Fruit fly (Drosophila melanogaster) whole organism, embryonic: Measurements from ENCODE around the gene Rbf.

Experiments used
- Atf-2 ChIP-seq: fragments of 200-800 bp; sonication (Bioruptor generic); optimal IDR thresholded peaks from 2 replicates; lab custom pipeline; 2016; ENCODE audit warnings: missing biosample characterization, missing genetic modification characterization
- B-H1 ChIP-seq: fragments of 200-800 bp; sonication (Bioruptor generic); IDR thresholded peaks from 3 replicates; pipeline ENCODE4 v1.3.6; 2022; ENCODE audit warnings: missing biosample characterization, missing genetic modification characterization
- B-H2 ChIP-seq: fragments of 200-800 bp; sonication (Bioruptor generic); optimal IDR thresholded peaks from 2 replicates; lab custom pipeline; 2018; ENCODE audit warnings: missing biosample characterization, mild to moderate bottlenecking, missing genetic modification characterization
- BEAF-32 ChIP-seq: fragments of 200-800 bp; sonication (Bioruptor generic); optimal IDR thresholded peaks from 3 replicates; lab custom pipeline; 2017; ENCODE audit warnings: missing biosample characterization, missing genetic modification characterization, mild to moderate bottlenecking, moderate library complexity, missing genetic modification reagents
- CG10366 ChIP-seq: fragments of 200-800 bp; sonication (Bioruptor generic); IDR thresholded peaks from 2 replicates; pipeline ENCODE4 v1.3.6; 2022; ENCODE audit warnings: missing biosample characterization, missing genetic modification characterization
- CG10431 ChIP-seq: fragments of 200-800 bp; sonication (Bioruptor generic); optimal IDR thresholded peaks from 3 replicates; lab custom pipeline; 2018; ENCODE audit warnings: missing biosample characterization, mild to moderate bottlenecking, missing genetic modification characterization
- CG10979 ChIP-seq: fragments of 200-800 bp; sonication (Bioruptor generic); optimal IDR thresholded peaks from 2 replicates; lab custom pipeline; 2018; ENCODE audit warnings: missing biosample characterization, mild to moderate bottlenecking, missing genetic modification characterization, moderate library complexity
- CG14667 ChIP-seq: fragments of 200-800 bp; sonication (Bioruptor generic); IDR thresholded peaks from 2 replicates; pipeline ENCODE4 v1.3.6; 2022; ENCODE audit warnings: missing biosample characterization, missing genetic modification characterization
- CG1529 ChIP-seq: fragments of 200-800 bp; sonication (Bioruptor generic); optimal IDR thresholded peaks from 3 replicates; lab custom pipeline; 2018; ENCODE audit warnings: missing biosample characterization, missing genetic modification characterization
- CG15601 ChIP-seq: fragments of 200-800 bp; sonication (Bioruptor generic); optimal IDR thresholded peaks from 3 replicates; lab custom pipeline; 2019; ENCODE audit warnings: missing biosample characterization, mild to moderate bottlenecking, missing genetic modification characterization, moderate library complexity
- CG15696 ChIP-seq: fragments of 200-800 bp; sonication (Bioruptor generic); optimal IDR thresholded peaks from 2 replicates; lab custom pipeline; 2019; ENCODE audit warnings: missing biosample characterization, mild to moderate bottlenecking, missing genetic modification characterization, moderate library complexity
- CG18476 ChIP-seq: fragments of 200-800 bp; sonication (Bioruptor generic); optimal IDR thresholded peaks from 2 replicates; lab custom pipeline; 2016; ENCODE audit warnings: missing biosample characterization, mild to moderate bottlenecking, missing genetic modification characterization
- CG2678 ChIP-seq: fragments of 200-800 bp; sonication (Bioruptor generic); optimal IDR thresholded peaks from 3 replicates; lab custom pipeline; 2019; ENCODE audit warnings: missing biosample characterization, mild to moderate bottlenecking, missing genetic modification characterization, moderate library complexity
- CG34224 ChIP-seq: fragments of 200-800 bp; sonication (Bioruptor generic); IDR thresholded peaks from 3 replicates; pipeline ENCODE4 v1.3.6; 2022; ENCODE audit warnings: missing biosample characterization, missing genetic modification characterization; ENCODE audit not compliant: partially characterized antibody
- CG4282 ChIP-seq: fragments of 200-800 bp; sonication (Bioruptor generic); optimal IDR thresholded peaks from 2 replicates; lab custom pipeline; 2016; ENCODE audit warnings: missing biosample characterization, missing genetic modification characterization
- CG5180 ChIP-seq: fragments of 200-800 bp; sonication (Bioruptor generic); optimal IDR thresholded peaks from 3 replicates; lab custom pipeline; 2017; ENCODE audit warnings: missing biosample characterization, missing genetic modification characterization, mild to moderate bottlenecking, moderate library complexity, missing genetic modification reagents
- CG7839 ChIP-seq: fragments of 200-800 bp; sonication (Bioruptor generic); optimal IDR thresholded peaks from 3 replicates; lab custom pipeline; 2018; ENCODE audit warnings: missing biosample characterization, mild to moderate bottlenecking, missing genetic modification characterization, moderate library complexity
- Camta ChIP-seq: fragments of 200-800 bp; sonication (Bioruptor generic); optimal IDR thresholded peaks from 2 replicates; lab custom pipeline; 2016; ENCODE audit warnings: missing biosample characterization, missing genetic modification characterization
- D19B ChIP-seq: fragments of 200-800 bp; sonication (Bioruptor generic); optimal IDR thresholded peaks from 2 replicates; lab custom pipeline; 2017; ENCODE audit warnings: missing biosample characterization, mild to moderate bottlenecking, missing genetic modification characterization
- Dad ChIP-seq: fragments of 200-800 bp; sonication (Bioruptor generic); optimal IDR thresholded peaks from 3 replicates; lab custom pipeline; 2016; ENCODE audit warnings: missing biosample characterization, missing genetic modification characterization
- Deaf1 ChIP-seq: fragments of 200-800 bp; optimal IDR thresholded peaks from 3 replicates; lab custom pipeline; 2019; ENCODE audit warnings: missing biosample characterization, mild to moderate bottlenecking, missing genetic modification characterization, moderate library complexity
- Dfd ChIP-seq, 2 experiments: fragments of >200 bp; optimal IDR thresholded peaks; 2 replicates each; lab custom pipeline; 2017; ENCODE audit warnings: missing biosample characterization in 2 of 2, missing genetic modification characterization in 2 of 2
- E2f2 ChIP-seq: fragments of 200-800 bp; sonication (Bioruptor generic); IDR thresholded peaks from 2 replicates; pipeline ENCODE4 v1.3.6; 2022; ENCODE audit warnings: missing biosample characterization, missing genetic modification characterization
- Jarid2 ChIP-seq: fragments of 200-800 bp; sonication (Bioruptor generic); optimal IDR thresholded peaks from 3 replicates; lab custom pipeline; 2017; ENCODE audit warnings: mild to moderate bottlenecking, missing biosample characterization, missing genetic modification reagents, missing genetic modification characterization
- Med ChIP-seq: fragments of 200-800 bp; sonication (Bioruptor generic); peaks from one replicate; lab custom pipeline; 2016; ENCODE audit warnings: missing biosample characterization, missing genetic modification characterization, mild to moderate bottlenecking, inconsistent platforms, moderate library complexity
- Pdp1 ChIP-seq, 2 experiments: fragments of 200-800 bp; sonication (Bioruptor generic); optimal IDR thresholded peaks; 3 replicates each; lab custom pipeline; 2016; ENCODE audit warnings: missing biosample characterization in 2 of 2, missing genetic modification characterization in 2 of 2, mild to moderate bottlenecking in 1 of 2, moderate library complexity in 1 of 2
- Ptx1 ChIP-seq: fragments of 200-800 bp; sonication (Bioruptor generic); IDR thresholded peaks from 2 replicates; pipeline ENCODE4 v1.3.6; 2022; ENCODE audit warnings: missing biosample characterization, missing genetic modification characterization
- Stat92E ChIP-seq, 3 experiments: fragments of >200 bp in 2 of 3; fragments of 200-800 bp in 1 of 3; sonication (Bioruptor generic) in 1 of 3; optimal IDR thresholded peaks; 2 replicates each; lab custom pipeline; 2017 to 2019; ENCODE audit warnings: missing biosample characterization in 3 of 3, missing genetic modification characterization in 3 of 3, mild to moderate bottlenecking in 1 of 3, moderate library complexity in 1 of 3
- ara ChIP-seq: fragments of 200-800 bp; sonication (Bioruptor generic); IDR thresholded peaks from 2 replicates; pipeline ENCODE4 v1.3.6; 2022; ENCODE audit warnings: missing biosample characterization, missing genetic modification characterization
- bbx ChIP-seq: fragments of 200-800 bp; sonication (Bioruptor generic); IDR thresholded peaks from 2 replicates; pipeline ENCODE4 v1.3.6; 2022; ENCODE audit warnings: missing biosample characterization, missing genetic modification characterization; ENCODE audit not compliant: partially characterized antibody
- crp ChIP-seq, 2 experiments: fragments of 200-800 bp; sonication (Bioruptor generic); optimal IDR thresholded peaks; 2 replicates in 1 of 2; 3 replicates in 1 of 2; lab custom pipeline; 2017; ENCODE audit warnings: missing biosample characterization in 2 of 2, missing genetic modification characterization in 2 of 2, mild to moderate bottlenecking in 1 of 2, moderate library complexity in 1 of 2
- dm ChIP-seq: fragments of 200-800 bp; sonication (Bioruptor generic); optimal IDR thresholded peaks from 3 replicates; lab custom pipeline; 2016; ENCODE audit warnings: missing biosample characterization, missing genetic modification characterization
- gem ChIP-seq: fragments of 200-800 bp; sonication (Bioruptor generic); optimal IDR thresholded peaks from 2 replicates; lab custom pipeline; 2019; ENCODE audit warnings: missing biosample characterization, mild to moderate bottlenecking, missing genetic modification characterization, moderate library complexity
- insv ChIP-seq, 2 experiments: fragments of 200-800 bp; sonication (Bioruptor generic); optimal IDR thresholded peaks; 3 replicates each; lab custom pipeline; 2016 to 2018; ENCODE audit warnings: missing biosample characterization in 2 of 2, missing genetic modification characterization in 2 of 2
- inv ChIP-seq: fragments of 200-800 bp; sonication (Bioruptor generic); IDR thresholded peaks from 2 replicates; pipeline ENCODE4 v1.3.6; 2022; ENCODE audit warnings: missing biosample characterization, missing genetic modification characterization; ENCODE audit not compliant: partially characterized antibody
- ken ChIP-seq: fragments of 200-800 bp; sonication (Bioruptor generic); IDR thresholded peaks from 3 replicates; pipeline ENCODE4 v1.3.6; 2022; ENCODE audit warnings: missing biosample characterization, missing genetic modification characterization
- klu ChIP-seq: fragments of 200-800 bp; sonication (Bioruptor generic); IDR thresholded peaks from 2 replicates; pipeline ENCODE4 v1.3.6; 2022; ENCODE audit warnings: missing biosample characterization, missing genetic modification characterization
- kni ChIP-seq: fragments of 200-800 bp; sonication (Bioruptor generic); optimal IDR thresholded peaks from 3 replicates; lab custom pipeline; 2017; ENCODE audit warnings: mild to moderate bottlenecking, missing biosample characterization, missing genetic modification reagents, missing genetic modification characterization
- mam ChIP-seq: fragments of 200-800 bp; sonication (Bioruptor generic); optimal IDR thresholded peaks from 3 replicates; lab custom pipeline; 2016; ENCODE audit warnings: missing biosample characterization, missing genetic modification characterization
- otp ChIP-seq: fragments of 200-800 bp; sonication (Bioruptor generic); IDR thresholded peaks from 3 replicates; pipeline ENCODE4, ENCODE4 v1.3.6; 2022; ENCODE audit warnings: missing biosample characterization, missing genetic modification characterization
- pros ChIP-seq: fragments of 200-800 bp; sonication (Bioruptor generic); optimal IDR thresholded peaks from 3 replicates; lab custom pipeline; 2019; ENCODE audit warnings: missing biosample characterization, mild to moderate bottlenecking, missing genetic modification characterization, moderate library complexity
- sens ChIP-seq: fragments of 200-800 bp; sonication (Bioruptor generic); peaks from one replicate; lab custom pipeline; 2016; ENCODE audit warnings: missing biosample characterization, missing genetic modification characterization
- sna ChIP-seq: fragments of 200-800 bp; sonication (Bioruptor generic); IDR thresholded peaks from 2 replicates; pipeline ENCODE4 v1.3.6; 2022; ENCODE audit warnings: missing biosample characterization, missing genetic modification characterization; ENCODE audit not compliant: partially characterized antibody
- so ChIP-seq: fragments of 200-800 bp; sonication (Bioruptor generic); IDR thresholded peaks from 3 replicates; pipeline ENCODE4 v1.3.6; 2022; ENCODE audit warnings: missing biosample characterization, missing genetic modification characterization
- trh ChIP-seq: fragments of 200-800 bp; sonication (Bioruptor generic); optimal IDR thresholded peaks from 2 replicates; lab custom pipeline; 2016; ENCODE audit warnings: missing biosample characterization, missing genetic modification characterization
- vnd ChIP-seq: fragments of 200-800 bp; sonication (Bioruptor generic); IDR thresholded peaks from 3 replicates; pipeline ENCODE4 v1.3.6; 2022; ENCODE audit warnings: missing biosample characterization, missing genetic modification characterization; ENCODE audit not compliant: partially characterized antibody

Rbf gene

DNA sequence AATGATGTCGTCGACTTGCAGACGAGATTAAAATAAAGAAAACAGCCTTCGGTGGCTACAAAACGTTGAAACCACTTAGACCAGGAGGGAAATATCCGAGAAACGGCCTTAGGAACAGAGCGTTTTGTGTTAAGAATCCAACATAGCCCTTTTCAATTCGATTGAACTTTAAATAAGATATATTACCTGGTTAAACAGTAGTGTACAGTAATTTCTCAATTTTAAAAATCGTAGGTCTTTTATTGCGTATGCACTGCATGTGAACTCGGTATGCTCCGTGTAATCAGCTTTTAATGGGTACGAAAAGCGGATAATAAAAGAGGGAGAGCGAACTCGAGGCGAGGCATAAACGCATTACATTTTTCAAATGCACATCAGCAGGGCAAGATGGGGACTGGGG lies 36.7 kb upstream of the Rbf start (continued):
- no peak for TF ChIP-seq CG1529 (GFP tag; lab: Kevin White, UChicago)
- TF ChIP-seq CG2678 (tag; lab: Kevin White, UChicago), result peak; percentile 5
- TF ChIP-seq Ptx1, result 0 out of 2 replicates have a peak, but pooled peaks have one; percentile 27
- no peak for TF ChIP-seq ken (GFP tag; lab: Robert Waterston, UW)
- peak; percentile 38 for TF ChIP-seq gem (tag; lab: Kevin White, UChicago)
- TF ChIP-seq CG10979 (tag; lab: Kevin White, UChicago), result peak; percentile 29
- TF ChIP-seq CG7839 (tag; lab: Kevin White, UChicago), result peak; percentile 26
- no peak for TF ChIP-seq D19B (GFP tag; lab: Kevin White, UChicago)
- 0 out of 2 replicates have a peak, but pooled peaks have one; percentile 7 for TF ChIP-seq CG10366 (GFP tag; lab: Robert Waterston, UW)
- TF ChIP-seq CG15696 (tag; lab: Kevin White, UChicago), result no peak

DNA sequence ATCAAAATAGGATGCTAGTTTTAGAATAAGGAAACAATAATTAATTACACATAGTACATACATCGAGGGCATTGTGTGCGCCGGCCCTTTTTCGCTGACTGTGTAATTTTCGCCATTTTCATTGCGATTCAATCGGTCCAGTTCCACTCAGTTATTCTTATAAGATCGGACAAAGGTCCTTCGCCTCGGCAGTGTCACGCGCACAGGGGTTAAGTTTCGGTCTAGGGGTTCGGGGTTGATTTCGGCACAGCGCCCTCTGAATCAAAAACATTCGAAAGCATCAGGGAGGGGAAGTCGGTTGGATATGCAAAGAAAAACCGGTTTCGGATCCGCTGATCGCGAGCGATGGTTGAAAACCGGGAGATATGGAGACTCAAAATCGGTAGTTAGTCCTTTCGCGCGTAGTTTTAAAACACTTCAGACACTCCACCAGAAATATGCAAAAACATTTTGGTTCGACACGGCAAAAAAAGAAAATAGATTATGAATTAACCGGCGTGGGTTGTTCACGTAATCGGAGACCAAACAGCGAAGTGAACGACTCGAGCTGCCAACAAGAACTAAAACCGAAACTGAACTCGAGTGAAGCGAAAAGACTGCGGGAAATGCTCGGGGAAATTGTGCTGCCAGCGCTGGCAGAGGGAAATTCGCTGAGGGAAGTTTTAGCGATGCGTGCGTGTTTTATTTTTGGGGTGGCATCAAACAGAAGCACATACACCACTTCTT lies 34.8 kb upstream of the Rbf start:
- TF ChIP-seq inv (GFP tag; lab: Robert Waterston, UW) (no peak), sna (0 out of 2 replicates have a peak, but pooled peaks have one; percentile 13), CG10431 (GFP tag; lab: Kevin White, UChicago) (no peak), CG15601 (tag; lab: Kevin White, UChicago) (no peak), trh (GFP tag; lab: Kevin White, UChicago) (no peak), CG4282 (no peak), mam (GFP tag; lab: Kevin White, UChicago) (no peak), Dad (GFP tag; lab: Kevin White, UChicago) (no peak), sens (GFP tag; lab: Kevin White, UChicago) (peak; percentile 14), Pdp1 (GFP tag; optimal IDR thresholded peaks at IDR 0.05; lab: Kevin White, UChicago) (peak in 1 of 2 experiments; percentile 11), CG18476 (GFP tag; lab: Kevin White, UChicago) (no peak), B-H2 (GFP tag; lab: Kevin White, UChicago) (no peak), bbx (GFP tag; lab: Robert Waterston, UW) (0 out of 2 replicates have a peak, but pooled peaks have one; percentile 14), Stat92E (GFP tag; optimal IDR thresholded peaks at IDR 0.05; lab: Kevin White, UChicago) (no peak), dm (GFP tag; lab: Kevin White, UChicago) (no peak), CG5180 (peak; percentile 32), otp (GFP tag; lab: Robert Waterston, UW) (no peak), B-H1 (GFP tag; lab: Robert Waterston, UW) (no peak), Camta (GFP tag; lab: Kevin White, UChicago) (no peak), BEAF-32 (GFP tag; lab: Kevin White, UChicago) (peak; percentile 28), kni (GFP tag; lab: Kevin White, UChicago) (peak; percentile 20), CG34224 (GFP tag; lab: Robert Waterston, UW) (no peak), Med (GFP tag; lab: Kevin White, UChicago) (peak; percentile 27), klu (GFP tag; lab: Robert Waterston, UW) (no peak), CG10366 (GFP tag; lab: Robert Waterston, UW) (peak; percentile 20; the same call in 1 of the 2 replicates), crp (GFP tag; optimal IDR thresholded peaks at IDR 0.05; lab: Kevin White, UChicago) (no peak), E2f2 (no peak), ara (GFP tag; lab: Robert Waterston, UW) (no peak), vnd (GFP tag; lab: Robert Waterston, UW) (no peak), insv (GFP tag; optimal IDR thresholded peaks at IDR 0.05; lab: Kevin White, UChicago) (peak in 1 of 2 experiments; percentile 80), Deaf1 (peak; percentile 58), Jarid2 (GFP tag; lab: Kevin White, UChicago) (peak; percentile 71), Dfd (GFP tag; optimal IDR thresholded peaks at IDR 0.05; lab: Kevin White, UChicago) (no peak), Atf-2 (GFP tag; lab: Kevin White, UChicago) (no peak), CG14667 (GFP tag; lab: Robert Waterston, UW) (no peak), so (GFP tag; lab: Robert Waterston, UW) (0 out of 3 replicates have a peak, but pooled peaks have one; percentile 19), pros (peak; percentile 72)
